Worm (Caenorhabditis elegans) whole organism, L1 larva: ENCODE measurements around the gene nlp-64.

Source experiments
- aha-1 ChIP-seq: fragments of 150-350 bp; optimal IDR thresholded peaks from 2 replicates; lab custom pipeline; 2014; ENCODE audit warnings: missing biosample characterization, missing genetic modification characterization
- aly-2 ChIP-seq: fragments of 150-350 bp; optimal IDR thresholded peaks from 2 replicates; lab custom pipeline; 2014; ENCODE audit warnings: missing biosample characterization, missing genetic modification characterization
- efl-3 ChIP-seq: fragments of 200-800 bp; sonication (Bioruptor generic); optimal IDR thresholded peaks from 2 replicates; lab custom pipeline; 2018; ENCODE audit warnings: mild to moderate bottlenecking, missing genetic modification characterization, missing compliant biosample characterization
- jun-1 ChIP-seq: fragments of 150-350 bp; optimal IDR thresholded peaks from 2 replicates; lab custom pipeline; 2014; ENCODE audit warnings: missing biosample characterization, missing genetic modification reagents, missing genetic modification characterization
- mab-9 ChIP-seq: fragments of 200-800 bp; sonication (Bioruptor generic); IDR thresholded peaks from 2 replicates; pipeline ENCODE4 v1.3.6; 2022; ENCODE audit warnings: missing genetic modification reagents, missing genetic modification characterization, missing compliant biosample characterization
- nhr-237 ChIP-seq: fragments of 150-350 bp; optimal IDR thresholded peaks from 2 replicates; lab custom pipeline; 2014; ENCODE audit warnings: missing biosample characterization, missing genetic modification characterization
- nhr-84 ChIP-seq: sonication (generic microtip); optimal IDR thresholded peaks from 2 replicates; lab custom pipeline; 2017; ENCODE audit warnings: missing biosample characterization, missing genetic modification characterization
- unc-86 ChIP-seq: sonication (generic microtip); optimal IDR thresholded peaks from 2 replicates; lab custom pipeline; 2016; ENCODE audit warnings: missing genetic modification characterization, missing compliant biosample characterization
- vab-15 ChIP-seq: sonication (generic microtip); optimal IDR thresholded peaks from 2 replicates; lab custom pipeline; 2017; ENCODE audit warnings: missing genotype, mild to moderate bottlenecking, missing genetic modification characterization, missing compliant biosample characterization

nlp-64 gene

DNA sequence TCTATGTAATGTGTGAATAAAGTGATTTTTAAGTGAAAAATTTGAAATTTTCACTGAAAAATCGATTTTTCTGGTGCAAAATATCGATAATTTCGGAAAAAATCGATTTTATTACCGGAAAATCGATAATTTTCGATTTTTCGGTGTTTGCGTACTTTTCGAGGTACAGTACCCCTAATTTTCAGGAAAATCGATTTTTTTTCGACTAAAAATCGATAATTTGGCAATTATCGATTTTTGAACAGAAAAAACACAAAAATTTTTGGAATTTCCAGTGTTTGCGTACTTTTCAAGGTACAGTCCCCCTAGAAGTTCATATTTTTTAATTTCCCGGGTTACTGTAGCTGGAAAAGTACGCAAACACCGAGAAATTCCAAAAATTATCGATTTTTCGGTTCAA is 39.6 kb downstream of the nlp-64 start:
- TF ChIP-seq vab-15 (tag; lab: Kevin White, UChicago) (no peak), unc-86 (tag; lab: Kevin White, UChicago) (no peak), nhr-84 (tag; lab: Kevin White, UChicago) (no peak), mab-9 (GFP tag; lab: Robert Waterston, UW) (no peak), aly-2 (no peak), efl-3 (no peak), nhr-237 (tag; lab: Kevin White, UChicago) (no peak), jun-1 (tag; lab: Kevin White, UChicago) (no peak), aha-1 (tag; lab: Kevin White, UChicago) (no peak)
